Worm (Caenorhabditis elegans): ENCODE results near the gene mrpl-49.

ce11 chrV:12773852-12774251, 45.4 kb downstream of the mrpl-49 start:
- TF ChIP-seq aly-2 (tag; optimal IDR thresholded peaks at IDR 0.05) (no peak), ztf-11 (tag; optimal IDR thresholded peaks at IDR 0.05) (no peak), hlh-11 (tag; optimal IDR thresholded peaks at IDR 0.05) (no peak), nhr-237 (tag; optimal IDR thresholded peaks at IDR 0.05) (no peak), nhr-28 (tag; optimal IDR thresholded peaks at IDR 0.05) (no peak), ceh-28 (tag; optimal IDR thresholded peaks at IDR 0.05) (no peak), arid-1 (GFP tag; conservative IDR thresholded peaks at IDR 0.05) (no peak), dmd-8 (GFP tag; IDR thresholded peaks at IDR 0.05) (no peak), gei-8 (GFP tag; optimal IDR thresholded peaks at IDR 0.05) (no peak), mdl-1 (tag; optimal IDR thresholded peaks at IDR 0.05) (no peak)
